Fruit fly (Drosophila melanogaster) whole organism, wandering third instar larva: ENCODE measurements around the gene CG7810.

Source experiments
- Hr83 ChIP-seq: fragments of 200-300 bp; sonication (Bioruptor generic); optimal IDR thresholded peaks from 2 replicates; lab custom pipeline; 2016; ENCODE audit warnings: missing biosample characterization, mild to moderate bottlenecking, missing genetic modification characterization, moderate library complexity; ENCODE audit not compliant: poor library complexity, severe bottlenecking
- h ChIP-seq: fragments of 200-800 bp; sonication (Bioruptor generic); optimal IDR thresholded peaks from 3 replicates; lab custom pipeline; 2016; ENCODE audit warnings: missing biosample characterization, mild to moderate bottlenecking, missing genetic modification characterization
- sage ChIP-seq: fragments of 200-800 bp; sonication (Bioruptor generic); optimal IDR thresholded peaks from 2 replicates; lab custom pipeline; 2016; ENCODE audit warnings: missing biosample characterization, mild to moderate bottlenecking, missing genetic modification characterization

DNA sequence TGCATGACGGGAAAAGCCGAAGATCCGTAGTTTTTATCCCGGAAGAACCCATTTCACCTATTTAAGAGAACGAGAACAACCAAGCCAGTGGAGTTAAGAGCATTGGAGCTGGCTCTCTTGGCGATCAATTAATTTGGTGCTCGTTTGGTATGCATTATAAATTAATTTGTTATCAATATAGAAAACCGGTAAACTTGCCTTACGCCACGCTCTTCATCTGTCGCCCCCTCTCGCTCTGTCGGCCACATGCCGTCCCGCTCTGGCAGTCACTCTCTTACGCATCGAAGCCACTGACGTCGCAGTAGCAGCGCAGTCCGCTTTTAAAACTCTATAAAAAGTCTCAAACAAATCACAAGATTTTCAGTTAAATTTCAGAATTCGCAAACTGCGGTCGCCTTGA lies 35.3 kb upstream of the CG7810 start, which contains the start of gene CG7778:
- TF ChIP-seq h (no peak), sage (no peak), Hr83 (GFP tag; lab: Kevin White, UChicago) (no peak)
